Worm (Caenorhabditis elegans) whole organism, young adult: ENCODE results near the gene Y43B11AL.1.

Source experiments
- F23B12.7 ChIP-seq: sonication (generic microtip); optimal IDR thresholded peaks from 2 replicates; lab custom pipeline; 2017; ENCODE audit warnings: missing genetic modification characterization, mild to moderate bottlenecking, missing compliant biosample characterization, antibody characterized with exemption, moderate library complexity; ENCODE audit not compliant: insufficient read depth
- F37B4.10 ChIP-seq: fragments of 200-800 bp; sonication (Bioruptor generic); IDR thresholded peaks from 2 replicates; pipeline ENCODE4 v1.3.6; 2022; ENCODE audit warnings: missing genetic modification characterization, missing compliant biosample characterization
- F52B5.7 ChIP-seq: sonication (generic microtip); optimal IDR thresholded peaks from 2 replicates; lab custom pipeline; 2016; ENCODE audit warnings: mild to moderate bottlenecking, missing genetic modification characterization, missing compliant biosample characterization
- F55B11.4 ChIP-seq: sonication (generic microtip); optimal IDR thresholded peaks from 2 replicates; lab custom pipeline; 2016; ENCODE audit warnings: missing compliant biosample characterization, missing genetic modification characterization, borderline replicate concordance; ENCODE audit not compliant: insufficient read depth
- F57C9.4 ChIP-seq: sonication (generic microtip); optimal IDR thresholded peaks from 2 replicates; lab custom pipeline; 2017; ENCODE audit warnings: mild to moderate bottlenecking, missing genetic modification characterization, missing compliant biosample characterization
- Y53G8AR.9 ChIP-seq: fragments of 200-800 bp; sonication (Bioruptor generic); conservative IDR thresholded peaks from 2 replicates; pipeline ENCODE4 v1.3.6; 2022; ENCODE audit warnings: missing genetic modification reagents, missing genetic modification characterization, missing compliant biosample characterization
- Y56A3A.18 ChIP-seq: fragments of 200-800 bp; sonication (Bioruptor generic); IDR thresholded peaks from 2 replicates; pipeline ENCODE4 v1.3.6; 2022; ENCODE audit warnings: missing genetic modification reagents, missing genetic modification characterization, missing compliant biosample characterization
- Y79H2A.3 ChIP-seq: fragments of 200-800 bp; sonication (Bioruptor generic); conservative IDR thresholded peaks from 2 replicates; pipeline ENCODE4 v1.3.6; 2022; ENCODE audit warnings: missing genetic modification reagents, missing genetic modification characterization, missing compliant biosample characterization
- ZK185.1 ChIP-seq: sonication (generic microtip); optimal IDR thresholded peaks from 2 replicates; lab custom pipeline; 2016; ENCODE audit warnings: mild to moderate bottlenecking, missing genetic modification characterization, missing compliant biosample characterization; ENCODE audit not compliant: poor library complexity, severe bottlenecking
- ama-1 ChIP-seq, 3 experiments: fragments of 150-350 bp in 1 of 3; sonication (generic microtip) in 2 of 3; optimal IDR thresholded peaks; 2 replicates each; lab custom pipeline; 2014 to 2018; ENCODE audit warnings: missing biosample characterization in 2 of 3, missing genetic modification characterization in 2 of 3, missing genetic modification reagents in 2 of 3
- aptf-3 ChIP-seq: fragments of 200-800 bp; sonication (Bioruptor generic); IDR thresholded peaks from 2 replicates; pipeline ENCODE4 v1.3.6; 2022; ENCODE audit warnings: missing genetic modification characterization, missing compliant biosample characterization
- athp-1 ChIP-seq: sonication (generic microtip); optimal IDR thresholded peaks from 2 replicates; lab custom pipeline; 2017; ENCODE audit warnings: mild to moderate bottlenecking, missing genetic modification characterization, missing compliant biosample characterization
- attf-3 ChIP-seq: fragments of 200-800 bp; sonication (Bioruptor generic); conservative IDR thresholded peaks from 2 replicates; pipeline ENCODE4 v1.3.6; 2022; ENCODE audit warnings: missing genetic modification reagents, missing genetic modification characterization, missing compliant biosample characterization
- bed-2 ChIP-seq: fragments of 200-800 bp; sonication (Bioruptor generic); IDR thresholded peaks from 2 replicates; pipeline ENCODE4 v1.3.6; 2022; ENCODE audit warnings: missing genetic modification reagents, missing genetic modification characterization, missing compliant biosample characterization
- chd-7 ChIP-seq: sonication (generic microtip); optimal IDR thresholded peaks from 2 replicates; lab custom pipeline; 2016; ENCODE audit warnings: mild to moderate bottlenecking, missing genetic modification characterization, moderate library complexity, missing compliant biosample characterization
- dox-1 ChIP-seq: fragments of 200-800 bp; sonication (Bioruptor generic); IDR thresholded peaks from 2 replicates; pipeline ENCODE4 v1.3.6; 2022; ENCODE audit warnings: missing genetic modification reagents, missing genetic modification characterization, missing compliant biosample characterization
- dpff-1 ChIP-seq: sonication (generic microtip); optimal IDR thresholded peaks from 2 replicates; lab custom pipeline; 2017; ENCODE audit warnings: mild to moderate bottlenecking, missing genetic modification characterization, missing compliant biosample characterization
- egrh-3 ChIP-seq: fragments of 200-800 bp; sonication (Bioruptor generic); IDR thresholded peaks from 2 replicates; pipeline ENCODE4 v1.3.6; 2022; ENCODE audit warnings: missing genetic modification reagents, missing genetic modification characterization, missing compliant biosample characterization
- fkh-3 ChIP-seq: sonication (generic microtip); optimal IDR thresholded peaks from 2 replicates; lab custom pipeline; 2016; ENCODE audit warnings: mild to moderate bottlenecking, missing genetic modification characterization, missing compliant biosample characterization
- hlh-12 ChIP-seq: sonication (generic microtip); optimal IDR thresholded peaks from 2 replicates; lab custom pipeline; 2016; ENCODE audit warnings: missing genetic modification characterization, missing compliant biosample characterization
- hmg-20 ChIP-seq: fragments of 200-800 bp; sonication (Bioruptor generic); IDR thresholded peaks from 2 replicates; pipeline ENCODE4 v1.3.6; 2022; ENCODE audit warnings: missing genetic modification reagents, missing genetic modification characterization, missing compliant biosample characterization
- lin-26 ChIP-seq: fragments of 200-800 bp; sonication (Bioruptor generic); IDR thresholded peaks from 2 replicates; pipeline ENCODE4 v1.3.6; 2022; ENCODE audit warnings: missing genetic modification reagents, missing genetic modification characterization, missing compliant biosample characterization
- lir-1 ChIP-seq: fragments of 200-800 bp; sonication (Bioruptor generic); conservative IDR thresholded peaks from 2 replicates; pipeline ENCODE4 v1.3.6; 2022; ENCODE audit warnings: missing genetic modification reagents, missing genetic modification characterization, missing compliant biosample characterization
- madf-3 ChIP-seq: fragments of 200-800 bp; sonication (Bioruptor generic); IDR thresholded peaks from 2 replicates; pipeline ENCODE4 v1.3.6; 2022; ENCODE audit warnings: missing genetic modification reagents, missing genetic modification characterization, missing compliant biosample characterization
- madf-6 ChIP-seq: fragments of 200-800 bp; sonication (Bioruptor generic); IDR thresholded peaks from 2 replicates; pipeline ENCODE4 v1.3.6; 2022; ENCODE audit warnings: missing genetic modification reagents, missing genetic modification characterization, missing compliant biosample characterization
- madf-8 ChIP-seq: fragments of 200-800 bp; sonication (Bioruptor generic); conservative IDR thresholded peaks from 2 replicates; pipeline ENCODE4 v1.3.6; 2022; ENCODE audit warnings: missing genetic modification reagents, missing genetic modification characterization, missing compliant biosample characterization
- mes-4 ChIP-seq: sonication (generic microtip); optimal IDR thresholded peaks from 2 replicates; lab custom pipeline; 2016; ENCODE audit warnings: missing genotype, missing genetic modification characterization, missing compliant biosample characterization
- nfyb-1 ChIP-seq: fragments of 200-800 bp; sonication (Bioruptor generic); IDR thresholded peaks from 2 replicates; pipeline ENCODE4 v1.3.6; 2022; ENCODE audit warnings: missing genetic modification reagents, missing genetic modification characterization, missing compliant biosample characterization
- nhr-80 ChIP-seq: sonication (generic microtip); optimal IDR thresholded peaks from 2 replicates; lab custom pipeline; 2016; ENCODE audit warnings: missing genetic modification characterization, missing compliant biosample characterization
- sdz-38 ChIP-seq: sonication (generic microtip); optimal IDR thresholded peaks from 2 replicates; lab custom pipeline; 2016; ENCODE audit warnings: missing genotype, missing genetic modification characterization, missing compliant biosample characterization
- sea-2 ChIP-seq: fragments of 200-800 bp; sonication (Bioruptor generic); IDR thresholded peaks from 2 replicates; pipeline ENCODE4 v1.3.6; 2022; ENCODE audit warnings: missing genetic modification characterization, missing compliant biosample characterization
- zim-3 ChIP-seq: sonication (generic microtip); optimal IDR thresholded peaks from 2 replicates; lab custom pipeline; 2017; ENCODE audit warnings: mild to moderate bottlenecking, missing genetic modification characterization, moderate library complexity, missing compliant biosample characterization
- ztf-25 ChIP-seq: fragments of 200-800 bp; sonication (Bioruptor generic); IDR thresholded peaks from 2 replicates; pipeline ENCODE4 v1.3.6; 2022; ENCODE audit warnings: missing genetic modification reagents, missing genetic modification characterization, missing compliant biosample characterization
- ztf-6 ChIP-seq: fragments of 200-800 bp; sonication (Bioruptor generic); IDR thresholded peaks from 2 replicates; pipeline ENCODE4 v1.3.6; 2022; ENCODE audit warnings: missing genetic modification reagents, missing genetic modification characterization, missing compliant biosample characterization

Y43B11AL.1 gene

ce11 chrIV:7049672-7050206 lies 15.4 kb upstream of the Y43B11AL.1 start, which contains the start of gene nhr-105 (continued):
- TF ChIP-seq fkh-3 (tag; lab: Kevin White, UChicago) (no peak), lin-26 (GFP tag; lab: Robert Waterston, UW) (no peak), egrh-3 (no peak), Y56A3A.18 (no peak), madf-8 (GFP tag; lab: Robert Waterston, UW) (no peak), ztf-6 (no peak), hmg-20 (GFP tag; lab: Robert Waterston, UW) (no peak), lir-1 (GFP tag; lab: Robert Waterston, UW) (no peak), dox-1 (GFP tag; lab: Robert Waterston, UW) (0 out of 2 replicates have a peak, but pooled peaks have one; percentile 27)

ce11 chrIV:7051515-7051914 lies 13.6 kb upstream of the Y43B11AL.1 start:
- peak; percentile 63 for TF ChIP-seq ama-1 (optimal IDR thresholded peaks at IDR 0.05; lab: Kevin White, UChicago)
- TF ChIP-seq ama-1 (GFP tag; optimal IDR thresholded peaks at IDR 0.05; lab: Kevin White, UChicago) = no peak
- TF ChIP-seq madf-6 (GFP tag; lab: Robert Waterston, UW) = no peak
- peak; percentile 27 for TF ChIP-seq F57C9.4
- TF ChIP-seq zim-3 (tag; lab: Kevin White, UChicago) = peak; percentile 26

ce11 chrIV:7052135-7052534 lies 13.0 kb upstream of the Y43B11AL.1 start:
- TF ChIP-seq attf-3 (GFP tag; lab: Robert Waterston, UW) (no peak), aptf-3 (no peak), ZK185.1 (tag; lab: Kevin White, UChicago) (peak; percentile 15), F55B11.4 (no peak), mes-4 (no peak), nfyb-1 (0 out of 2 replicates have a peak, but pooled peaks have one; percentile 7), dpff-1 (tag; lab: Kevin White, UChicago) (no peak), madf-3 (GFP tag; lab: Robert Waterston, UW) (0 out of 2 replicates have a peak, but pooled peaks have one; percentile 52), F52B5.7 (tag; lab: Kevin White, UChicago) (no peak)

ce11 chrIV:7057677-7058076 lies 7.4 kb upstream of the Y43B11AL.1 start, which contains the start of gene srx-50:
Gene srx-50 (plus strand): TSS chrIV:7057977.
- TF ChIP-seq bed-2 (GFP tag; lab: Robert Waterston, UW) = no peak
- TF ChIP-seq chd-7 (tag; lab: Kevin White, UChicago) = no peak
- TF ChIP-seq sea-2 (GFP tag; lab: Robert Waterston, UW) = no peak
- TF ChIP-seq hlh-12 (tag; lab: Kevin White, UChicago) = no peak
- no peak for TF ChIP-seq ztf-25 (GFP tag; lab: Robert Waterston, UW)
- no peak for TF ChIP-seq nhr-80 (tag; lab: Kevin White, UChicago)
- TF ChIP-seq athp-1 (tag; lab: Kevin White, UChicago) = no peak
- TF ChIP-seq Y79H2A.3 (GFP tag; lab: Robert Waterston, UW) = no peak
- no peak for TF ChIP-seq F23B12.7 (tag; lab: Kevin White, UChicago)
- TF ChIP-seq zim-3 (tag; lab: Kevin White, UChicago) = no peak
- TF ChIP-seq sdz-38 (tag; lab: Kevin White, UChicago) = no peak
- no peak for TF ChIP-seq F37B4.10 (GFP tag; lab: Robert Waterston, UW)
- TF ChIP-seq Y53G8AR.9 = no peak
- TF ChIP-seq, all 124 proteins: peak for 0
